Worm (Caenorhabditis elegans): ENCODE results near the gene srz-54.

DNA sequence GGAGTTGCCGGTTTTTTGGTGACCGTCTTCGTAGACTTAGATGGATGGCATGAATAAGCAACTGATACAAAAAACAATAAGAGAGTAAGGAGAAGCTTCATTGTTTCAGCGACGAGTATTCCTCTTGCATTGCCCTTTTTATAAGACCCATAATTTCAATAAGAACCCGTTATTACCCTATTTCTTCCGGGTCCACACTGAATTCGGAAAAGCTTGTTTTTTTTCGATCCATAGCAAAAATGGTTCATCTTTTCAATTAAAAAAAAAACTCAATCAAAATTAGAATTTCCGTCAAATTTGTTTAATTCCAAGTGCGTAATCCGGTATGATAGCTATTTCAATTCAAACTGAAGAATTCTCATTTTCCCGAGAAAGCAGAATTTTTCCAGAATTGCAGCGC lies 6.6 kb downstream of the srz-54 start, which contains the start of gene Y102A5C.40:
- TF ChIP-seq pha-4 (tag; optimal IDR thresholded peaks at IDR 0.05) = no peak
- no peak for TF ChIP-seq sem-2 (GFP tag; optimal IDR thresholded peaks at IDR 0.05)
- no peak for TF ChIP-seq nhr-12 (tag; optimal IDR thresholded peaks at IDR 0.05)
- no peak for TF ChIP-seq nhr-237 (tag; optimal IDR thresholded peaks at IDR 0.05)
- TF ChIP-seq unc-39 (tag; optimal IDR thresholded peaks at IDR 0.05) = no peak
- no peak for TF ChIP-seq unc-62 (GFP tag; optimal IDR thresholded peaks at IDR 0.05)

Measured in whole organism, mixed stage, embryonic.